Fruit fly (Drosophila melanogaster): Measurements from ENCODE around the gene hyx.

The hyx gene

DNA sequence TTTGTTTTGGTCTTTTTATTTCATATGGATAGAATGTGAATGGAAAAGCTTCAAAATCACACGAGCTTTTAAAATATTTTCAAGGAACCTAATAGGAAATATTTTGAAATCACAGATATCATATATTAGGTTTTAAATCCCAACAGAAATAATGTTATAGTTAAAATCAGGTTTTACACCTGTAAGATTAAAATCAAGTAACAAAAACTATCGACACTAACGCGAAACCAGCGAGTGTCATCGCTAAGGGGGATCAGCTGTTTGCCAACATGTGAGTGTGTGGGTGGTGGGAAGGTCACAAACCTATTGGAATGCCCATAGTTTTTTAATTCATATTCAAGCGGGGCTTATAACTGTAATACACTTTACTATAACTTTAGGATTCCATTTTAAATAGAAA lies at the start of gene hyx:
TSS of gene hyx (plus strand) at position 109 of the 400 bp plus-strand sequence.
- TF ChIP-seq ttk (optimal IDR thresholded peaks at IDR 0.05) (no peak), insv (optimal IDR thresholded peaks at IDR 0.05) (no peak), h (optimal IDR thresholded peaks at IDR 0.05) (no peak), Sin3A (optimal IDR thresholded peaks at IDR 0.05) (no peak), Myc (optimal IDR thresholded peaks at IDR 0.05) (no peak), psq (optimal IDR thresholded peaks at IDR 0.05) (no peak)

DNA sequence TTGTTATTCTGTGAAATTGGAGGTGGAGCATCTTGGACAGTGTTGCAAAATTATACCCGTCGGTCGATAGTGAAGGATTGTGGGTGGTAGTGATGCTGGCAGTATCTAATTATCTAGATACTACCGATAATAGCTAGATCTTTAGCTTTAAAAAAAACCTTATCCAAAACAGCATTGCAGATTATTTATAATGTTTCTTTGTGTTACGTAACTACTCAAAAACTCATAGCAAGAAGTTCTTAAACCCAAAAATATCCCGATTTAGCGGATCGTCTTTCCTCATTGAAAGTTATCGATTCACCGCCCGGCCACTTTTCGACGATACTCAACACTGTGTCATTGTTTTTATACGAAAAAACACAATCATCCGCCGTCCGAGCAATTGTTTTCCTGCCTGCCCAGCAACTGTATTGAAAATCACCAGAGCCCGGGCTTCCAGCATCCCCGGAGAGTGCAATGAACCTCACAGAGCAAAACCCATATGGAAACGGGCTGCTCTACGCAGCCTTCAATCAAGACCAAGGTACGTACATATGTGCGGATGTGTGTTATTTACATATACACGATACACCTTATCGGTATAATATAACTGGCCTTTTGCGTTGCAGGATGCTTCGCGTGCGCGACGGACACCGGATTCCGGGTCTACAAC lies 45.5 kb upstream of the hyx start, which contains the start of gene CG11975:
TSS of gene CG11975 (plus strand) at position 326 of the 652 bp plus-strand sequence.
- TF ChIP-seq Sin3A (optimal IDR thresholded peaks at IDR 0.05) (no peak), insv (optimal IDR thresholded peaks at IDR 0.05) (no peak)

dm6 chr3R:8997397-8997796 lies 41.2 kb upstream of the hyx start, which contains the start of gene CG11977:
CG11977 (plus strand) TSS chr3R:8997697.
- no peak for TF ChIP-seq ttk (optimal IDR thresholded peaks at IDR 0.05)
- no peak for TF ChIP-seq Sin3A (optimal IDR thresholded peaks at IDR 0.05)
- no peak for TF ChIP-seq psq (optimal IDR thresholded peaks at IDR 0.05)
- TF ChIP-seq insv (optimal IDR thresholded peaks at IDR 0.05): no peak
- TF ChIP-seq Myc (optimal IDR thresholded peaks at IDR 0.05): no peak
- no peak for TF ChIP-seq h (optimal IDR thresholded peaks at IDR 0.05)

- no peak for TF ChIP-seq h (optimal IDR thresholded peaks at IDR 0.05)
- TF ChIP-seq insv (optimal IDR thresholded peaks at IDR 0.05): no peak
- TF ChIP-seq Sin3A (optimal IDR thresholded peaks at IDR 0.05): no peak
- TF ChIP-seq psq (optimal IDR thresholded peaks at IDR 0.05): no peak
- no peak for TF ChIP-seq ttk (optimal IDR thresholded peaks at IDR 0.05)
- TF ChIP-seq Myc (optimal IDR thresholded peaks at IDR 0.05): no peak
Observed at dm6 chr3R:8998243-8998642, 40.3 kb upstream of the hyx start.

- TF ChIP-seq Myc (optimal IDR thresholded peaks at IDR 0.05) (no peak), Sin3A (optimal IDR thresholded peaks at IDR 0.05) (no peak), psq (optimal IDR thresholded peaks at IDR 0.05) (no peak), insv (optimal IDR thresholded peaks at IDR 0.05) (no peak), h (optimal IDR thresholded peaks at IDR 0.05) (no peak), ttk (optimal IDR thresholded peaks at IDR 0.05) (no peak)
Observed at dm6 chr3R:9001720-9002240, 36.8 kb upstream of the hyx start.

dm6 chr3R:9002542-9002941 lies 36.0 kb upstream of the hyx start:
- no peak for TF ChIP-seq h (optimal IDR thresholded peaks at IDR 0.05)
- no peak for TF ChIP-seq psq (optimal IDR thresholded peaks at IDR 0.05)
- no peak for TF ChIP-seq Sin3A (optimal IDR thresholded peaks at IDR 0.05)
- no peak for TF ChIP-seq insv (optimal IDR thresholded peaks at IDR 0.05)
- TF ChIP-seq Myc (optimal IDR thresholded peaks at IDR 0.05): no peak
- TF ChIP-seq ttk (optimal IDR thresholded peaks at IDR 0.05): no peak

DNA sequence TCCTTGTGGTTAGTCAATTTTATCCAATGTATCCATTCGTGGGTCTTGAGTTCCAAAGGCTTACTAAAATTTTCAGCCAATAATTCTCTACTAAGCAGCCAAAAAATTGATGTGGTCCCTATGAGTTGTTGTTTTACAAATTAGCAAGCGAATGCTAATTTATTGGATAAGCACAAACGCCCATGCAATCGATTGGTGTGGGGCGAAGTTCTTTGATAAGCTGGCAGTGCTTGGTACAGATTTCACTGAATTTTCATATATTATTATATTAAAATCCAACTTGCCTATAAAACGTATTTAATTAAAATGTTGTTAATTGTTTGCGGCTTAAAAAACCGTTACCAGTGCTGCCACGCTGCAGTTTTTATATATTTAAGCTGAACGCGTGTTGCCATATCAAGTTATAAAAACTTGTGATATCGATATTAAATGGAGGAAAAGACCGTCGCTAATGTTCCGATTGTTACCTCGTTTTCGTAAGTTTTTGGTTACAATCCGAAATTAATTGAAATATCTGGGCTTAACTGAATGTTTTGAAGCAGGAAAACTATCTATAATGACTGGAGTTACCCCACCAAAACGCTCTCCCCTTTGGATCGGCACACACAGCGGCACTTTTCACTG lies 34.8 kb upstream of the hyx start, which contains the start of the genes CG31100 and CG11980:
TSS of gene CG31100 (minus strand) at position 51 of the 624 bp plus-strand sequence.
TSS of gene CG11980 (plus strand) at position 418 of the 624 bp plus-strand sequence.
- TF ChIP-seq psq (optimal IDR thresholded peaks at IDR 0.05) (no peak), h (optimal IDR thresholded peaks at IDR 0.05) (no peak), insv (optimal IDR thresholded peaks at IDR 0.05) (no peak), Myc (optimal IDR thresholded peaks at IDR 0.05) (no peak), ttk (optimal IDR thresholded peaks at IDR 0.05) (no peak)

- TF ChIP-seq Myc (optimal IDR thresholded peaks at IDR 0.05): no peak
- TF ChIP-seq insv (optimal IDR thresholded peaks at IDR 0.05): no peak
- TF ChIP-seq ttk (optimal IDR thresholded peaks at IDR 0.05): no peak
- TF ChIP-seq psq (optimal IDR thresholded peaks at IDR 0.05): no peak
- TF ChIP-seq h (optimal IDR thresholded peaks at IDR 0.05): no peak
- TF ChIP-seq Sin3A (optimal IDR thresholded peaks at IDR 0.05): no peak
Observed at dm6 chr3R:9006129-9006528, 32.4 kb upstream of the hyx start, which contains the start of the genes Prosbeta3 and Iru. Prosbeta3 (minus strand) TSS chr3R:9006226. Iru (plus strand) TSS chr3R:9006456.

- TF ChIP-seq Sin3A (optimal IDR thresholded peaks at IDR 0.05) (no peak), ttk (optimal IDR thresholded peaks at IDR 0.05) (peak; percentile 93)
Observed at dm6 chr3R:9007258-9007657, 31.3 kb upstream of the hyx start.

DNA sequence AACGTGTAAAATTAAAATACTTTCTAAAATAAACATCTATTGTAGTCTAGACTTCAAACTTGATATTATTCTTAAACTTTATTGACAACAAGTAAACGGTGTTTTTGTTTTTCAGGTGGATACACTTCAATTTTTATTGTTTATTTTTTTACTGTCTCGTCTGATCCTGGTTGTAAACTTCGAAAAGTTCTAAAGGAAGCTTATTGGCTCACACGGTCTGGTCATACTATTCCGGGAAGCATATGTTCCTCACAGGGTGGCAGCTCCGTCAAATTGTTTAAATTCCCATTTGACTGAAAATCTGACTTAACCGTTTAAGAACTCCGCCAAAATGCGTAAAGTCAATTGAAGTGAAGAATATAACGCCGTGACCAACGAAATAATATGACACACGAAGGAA lies 30.4 kb upstream of the hyx start, which contains the start of gene CG11983:
TSS of gene CG11983 (plus strand) at position 120 of the 400 bp plus-strand sequence.
- no peak for TF ChIP-seq psq (optimal IDR thresholded peaks at IDR 0.05)
- TF ChIP-seq Myc (optimal IDR thresholded peaks at IDR 0.05): no peak
- TF ChIP-seq insv (optimal IDR thresholded peaks at IDR 0.05): no peak
- no peak for TF ChIP-seq ttk (optimal IDR thresholded peaks at IDR 0.05)
- no peak for TF ChIP-seq h (optimal IDR thresholded peaks at IDR 0.05)
- no peak for TF ChIP-seq Sin3A (optimal IDR thresholded peaks at IDR 0.05)

dm6 chr3R:9010695-9011094 lies 27.9 kb upstream of the hyx start:
- TF ChIP-seq psq (optimal IDR thresholded peaks at IDR 0.05) (no peak), h (optimal IDR thresholded peaks at IDR 0.05) (no peak), insv (optimal IDR thresholded peaks at IDR 0.05) (no peak), Sin3A (optimal IDR thresholded peaks at IDR 0.05) (no peak), Myc (optimal IDR thresholded peaks at IDR 0.05) (no peak), ttk (optimal IDR thresholded peaks at IDR 0.05) (no peak)

dm6 chr3R:9011708-9012107 lies 26.9 kb upstream of the hyx start:
- no peak for TF ChIP-seq insv (optimal IDR thresholded peaks at IDR 0.05)
- no peak for TF ChIP-seq ttk (optimal IDR thresholded peaks at IDR 0.05)
- no peak for TF ChIP-seq h (optimal IDR thresholded peaks at IDR 0.05)
- no peak for TF ChIP-seq psq (optimal IDR thresholded peaks at IDR 0.05)
- TF ChIP-seq Myc (optimal IDR thresholded peaks at IDR 0.05): no peak
- no peak for TF ChIP-seq Sin3A (optimal IDR thresholded peaks at IDR 0.05)
